Worm (Caenorhabditis elegans) whole organism, L4 larva: ENCODE results near the gene F10G7.10.
A peak's percentile ranks its signal among the peaks of the same experiment; 100 is the strongest.

Experiments
- F10B5.3 ChIP-seq: sonication (generic microtip); optimal IDR thresholded peaks from 2 replicates; lab custom pipeline; 2016; ENCODE audit warnings: mild to moderate bottlenecking, missing genetic modification characterization, missing compliant biosample characterization
- F49E8.2 ChIP-seq: sonication (generic microtip); optimal IDR thresholded peaks from 2 replicates; lab custom pipeline; 2016; ENCODE audit warnings: missing compliant biosample characterization, mild to moderate bottlenecking, missing genetic modification characterization, borderline replicate concordance
- T20F7.1 ChIP-seq: fragments of 200-800 bp; sonication (Bioruptor generic); optimal IDR thresholded peaks from 2 replicates; lab custom pipeline; 2018; ENCODE audit warnings: mild to moderate bottlenecking, missing genetic modification characterization, missing compliant biosample characterization
- Y105C5A.15 ChIP-seq: fragments of 200-800 bp; sonication (Bioruptor generic); IDR thresholded peaks from 2 replicates; pipeline ENCODE4 v1.3.6; 2022; ENCODE audit warnings: missing genetic modification characterization, missing compliant biosample characterization
- Y75B8A.6 ChIP-seq: fragments of 200-800 bp; sonication (Bioruptor generic); IDR thresholded peaks from 2 replicates; pipeline ENCODE4 v1.3.6; 2022; ENCODE audit warnings: missing genetic modification reagents, missing genetic modification characterization, missing compliant biosample characterization
- ZK546.5 ChIP-seq, 2 experiments: sonication (generic microtip); optimal IDR thresholded peaks; 2 replicates each; lab custom pipeline; 2017; ENCODE audit warnings: missing biosample characterization in 2 of 2, missing genetic modification characterization in 2 of 2
- aha-1 ChIP-seq: fragments of 150-350 bp; peaks from one replicate; lab custom pipeline; 2014; ENCODE audit warnings: missing biosample characterization, missing genetic modification characterization
- ama-1 ChIP-seq: fragments of 150-350 bp; optimal IDR thresholded peaks from 2 replicates; lab custom pipeline; 2014; ENCODE audit warnings: inconsistent platforms, mixed read lengths
- ceh-20 ChIP-seq: fragments of 200-800 bp; sonication (Bioruptor generic); IDR thresholded peaks from 2 replicates; pipeline ENCODE4 v1.3.6; 2022; ENCODE audit warnings: missing genetic modification reagents, missing genetic modification characterization, missing compliant biosample characterization
- ceh-44 ChIP-seq: fragments of 200-800 bp; sonication (Bioruptor generic); IDR thresholded peaks from 2 replicates; pipeline ENCODE4 v1.3.6; 2022; ENCODE audit warnings: missing genetic modification reagents, missing genetic modification characterization, missing compliant biosample characterization
- ceh-62 ChIP-seq: sonication (generic microtip); optimal IDR thresholded peaks from 2 replicates; lab custom pipeline; 2017; ENCODE audit warnings: missing biosample characterization, missing genetic modification characterization
- ceh-82 ChIP-seq: sonication (generic microtip); optimal IDR thresholded peaks from 2 replicates; lab custom pipeline; 2017; ENCODE audit warnings: missing biosample characterization, missing genetic modification characterization
- ces-1 ChIP-seq: fragments of 150-350 bp; sonication (generic microtip); optimal IDR thresholded peaks from 4 replicates; lab custom pipeline; 2014; ENCODE audit warnings: missing biosample characterization, missing genetic modification reagents, missing genetic modification characterization
- daf-16 ChIP-seq, 3 experiments: sonication (generic microtip); optimal IDR thresholded peaks; 2 replicates each; lab custom pipeline; 2016 to 2017; ENCODE audit warnings: missing genetic modification characterization in 3 of 3, missing genetic modification reagents in 3 of 3, mild to moderate bottlenecking in 2 of 3, missing compliant biosample characterization in 2 of 3, missing biosample characterization in 1 of 3, moderate library complexity in 1 of 3
- dmd-6 ChIP-seq: fragments of 200-800 bp; sonication (Bioruptor generic); IDR thresholded peaks from 2 replicates; pipeline ENCODE4 v1.3.6; 2022; ENCODE audit warnings: missing genetic modification reagents, missing genetic modification characterization, missing compliant biosample characterization
- dmd-9 ChIP-seq: fragments of 200-800 bp; sonication (Bioruptor generic); IDR thresholded peaks from 2 replicates; pipeline ENCODE4 v1.3.6; 2022; ENCODE audit warnings: missing genetic modification reagents, missing genetic modification characterization, missing compliant biosample characterization
- fos-1 ChIP-seq: fragments of 150-350 bp; optimal IDR thresholded peaks from 2 replicates; lab custom pipeline; 2014; ENCODE audit warnings: missing biosample characterization, missing genetic modification characterization
- gei-8 ChIP-seq: fragments of 200-800 bp; sonication (Bioruptor generic); optimal IDR thresholded peaks from 2 replicates; lab custom pipeline; 2018; ENCODE audit warnings: mild to moderate bottlenecking, missing genetic modification characterization, missing compliant biosample characterization
- hif-1 ChIP-seq, 2 experiments: sonication (generic microtip); optimal IDR thresholded peaks; 2 replicates each; lab custom pipeline; 2016 to 2017; ENCODE audit warnings: missing compliant biosample characterization in 2 of 2, missing genetic modification characterization in 2 of 2, missing genetic modification reagents in 2 of 2, missing genotype in 2 of 2, mild to moderate bottlenecking in 1 of 2
- hlh-30 ChIP-seq: sonication (generic microtip); optimal IDR thresholded peaks from 2 replicates; lab custom pipeline; 2017; ENCODE audit warnings: antibody characterized with exemption, mild to moderate bottlenecking, missing genetic modification characterization, missing compliant biosample characterization; ENCODE audit not compliant: insufficient read depth
- hmg-1.1 ChIP-seq: fragments of 200-800 bp; sonication (Bioruptor generic); IDR thresholded peaks from 2 replicates; pipeline ENCODE4 v1.3.6; 2022; ENCODE audit warnings: missing genetic modification reagents, missing genetic modification characterization, missing compliant biosample characterization
- lin-15B ChIP-seq: fragments of 150-350 bp; sonication (generic microtip); optimal IDR thresholded peaks from 3 replicates; lab custom pipeline; 2014; ENCODE audit warnings: missing biosample characterization, missing genetic modification characterization
- lin-29 ChIP-seq: fragments of 200-800 bp; sonication (Bioruptor generic); IDR thresholded peaks from 2 replicates; pipeline ENCODE4 v1.3.6; 2022; ENCODE audit warnings: missing genetic modification reagents, missing genetic modification characterization, missing compliant biosample characterization
- lin-38 ChIP-seq: fragments of 200-800 bp; sonication (Bioruptor generic); IDR thresholded peaks from 2 replicates; pipeline ENCODE4 v1.3.6; 2022; ENCODE audit warnings: missing genetic modification reagents, missing genetic modification characterization, missing compliant biosample characterization
- lin-39 ChIP-seq: fragments of 150-350 bp; optimal IDR thresholded peaks from 2 replicates; lab custom pipeline; 2014; ENCODE audit warnings: missing biosample characterization, missing genetic modification reagents, missing genetic modification characterization
- mep-1 ChIP-seq: fragments of 150-350 bp; sonication (generic microtip); optimal IDR thresholded peaks from 3 replicates; lab custom pipeline; 2014; ENCODE audit warnings: missing biosample characterization, missing genetic modification characterization
- mes-2 ChIP-seq: sonication (generic microtip); optimal IDR thresholded peaks from 2 replicates; lab custom pipeline; 2016; ENCODE audit warnings: missing genotype, mild to moderate bottlenecking, missing genetic modification characterization, missing compliant biosample characterization; ENCODE audit not compliant: poor library complexity, severe bottlenecking
- nhr-10 ChIP-seq: fragments of 150-350 bp; optimal IDR thresholded peaks from 2 replicates; lab custom pipeline; 2014; ENCODE audit warnings: missing biosample characterization, missing genetic modification characterization
- nhr-102 ChIP-seq: sonication (generic microtip); optimal IDR thresholded peaks from 2 replicates; lab custom pipeline; 2016; ENCODE audit warnings: mild to moderate bottlenecking, missing genetic modification characterization, moderate library complexity, missing compliant biosample characterization
- nhr-11 ChIP-seq: fragments of 150-350 bp; optimal IDR thresholded peaks from 2 replicates; lab custom pipeline; 2014; ENCODE audit warnings: missing biosample characterization, missing genetic modification characterization
- nhr-111 ChIP-seq: fragments of 200-800 bp; sonication (Bioruptor generic); optimal IDR thresholded peaks from 2 replicates; lab custom pipeline; 2018; ENCODE audit warnings: mild to moderate bottlenecking, missing genetic modification characterization, missing compliant biosample characterization
- nhr-237 ChIP-seq: sonication (generic microtip); optimal IDR thresholded peaks from 2 replicates; lab custom pipeline; 2017; ENCODE audit warnings: missing biosample characterization, missing genetic modification characterization
- nhr-28 ChIP-seq: fragments of 150-350 bp; optimal IDR thresholded peaks from 2 replicates; lab custom pipeline; 2014; ENCODE audit warnings: missing biosample characterization, missing genetic modification characterization
- nhr-42 ChIP-seq: fragments of 200-800 bp; sonication (Bioruptor generic); IDR thresholded peaks from 2 replicates; pipeline ENCODE4 v1.3.6; 2022; ENCODE audit warnings: missing genetic modification characterization, missing compliant biosample characterization
- nhr-76 ChIP-seq: fragments of 150-350 bp; optimal IDR thresholded peaks from 2 replicates; lab custom pipeline; 2014; ENCODE audit warnings: missing biosample characterization, missing genetic modification characterization
- nhr-77 ChIP-seq: fragments of 150-350 bp; optimal IDR thresholded peaks from 2 replicates; lab custom pipeline; 2014; ENCODE audit warnings: missing biosample characterization, missing genetic modification characterization
- pha-4 ChIP-seq, 2 experiments: fragments of 150-350 bp in 1 of 2; fragments of 200-800 bp in 1 of 2; sonication (Bioruptor generic) in 1 of 2; IDR thresholded peaks in 1 of 2; optimal IDR thresholded peaks in 1 of 2; 2 replicates each; pipeline versions ENCODE4 v1.3.6 to Lab custom; 2014 to 2022; ENCODE audit warnings: missing genetic modification characterization in 2 of 2, missing genetic modification reagents in 2 of 2, missing biosample characterization in 1 of 2, missing compliant biosample characterization in 1 of 2
- pqm-1 ChIP-seq: sonication (generic microtip); optimal IDR thresholded peaks from 2 replicates; lab custom pipeline; 2017; ENCODE audit warnings: missing biosample characterization, missing genetic modification characterization
- rbr-2 ChIP-seq: sonication (generic microtip); optimal IDR thresholded peaks from 2 replicates; lab custom pipeline; 2016; ENCODE audit warnings: missing genotype, missing genetic modification characterization, missing compliant biosample characterization
- saeg-2 ChIP-seq: fragments of 200-800 bp; sonication (Bioruptor generic); IDR thresholded peaks from 2 replicates; pipeline ENCODE4 v1.3.6; 2022; ENCODE audit warnings: missing genetic modification reagents, missing genetic modification characterization, missing compliant biosample characterization
- skn-1 ChIP-seq: fragments of 150-350 bp; optimal IDR thresholded peaks from 2 replicates; lab custom pipeline; 2014; ENCODE audit warnings: missing biosample characterization, missing genetic modification characterization
- snpc-1.2 ChIP-seq: fragments of 200-800 bp; sonication (Bioruptor generic); IDR thresholded peaks from 2 replicates; pipeline ENCODE4 v1.3.6; 2022; ENCODE audit warnings: missing genetic modification reagents, missing genetic modification characterization, missing compliant biosample characterization
- snpc-4 ChIP-seq: fragments of 150-350 bp; optimal IDR thresholded peaks from 2 replicates; lab custom pipeline; 2014; ENCODE audit warnings: missing biosample characterization, missing genetic modification characterization
- spr-1 ChIP-seq: sonication (generic microtip); optimal IDR thresholded peaks from 2 replicates; lab custom pipeline; 2016; ENCODE audit warnings: mild to moderate bottlenecking, missing genetic modification characterization, missing compliant biosample characterization
- tra-1 ChIP-seq: fragments of 200-800 bp; sonication (Bioruptor generic); IDR thresholded peaks from 2 replicates; pipeline ENCODE4 v1.3.6; 2022; ENCODE audit warnings: missing genetic modification reagents, missing genetic modification characterization, missing compliant biosample characterization
- unc-130 ChIP-seq: sonication (generic microtip); optimal IDR thresholded peaks from 2 replicates; lab custom pipeline; 2016; ENCODE audit warnings: missing genetic modification reagents, missing genetic modification characterization, missing compliant biosample characterization
- unc-39 ChIP-seq: sonication (generic microtip); optimal IDR thresholded peaks from 2 replicates; lab custom pipeline; 2017; ENCODE audit warnings: missing biosample characterization, missing genetic modification characterization
- unc-62 ChIP-seq, 3 experiments: fragments of 150-350 bp in 1 of 3; sonication (generic microtip); optimal IDR thresholded peaks in 2 of 3; peaks in 1 of 3; 1 replicate in 1 of 3; 2 replicates in 2 of 3; lab custom pipeline; 2014 to 2017; ENCODE audit warnings: missing biosample characterization in 3 of 3, missing genetic modification characterization in 3 of 3, missing genetic modification reagents in 3 of 3, missing genotype in 1 of 3
- vab-7 ChIP-seq: fragments of 200-800 bp; sonication (Bioruptor generic); IDR thresholded peaks from 2 replicates; pipeline ENCODE4 v1.3.6; 2022; ENCODE audit warnings: missing genetic modification reagents, missing genetic modification characterization, missing compliant biosample characterization
- zip-11 ChIP-seq: fragments of 200-800 bp; sonication (Bioruptor generic); IDR thresholded peaks from 2 replicates; pipeline ENCODE4 v1.3.6; 2022; ENCODE audit warnings: missing genetic modification characterization, missing compliant biosample characterization
- ztf-11 ChIP-seq: fragments of 150-350 bp; optimal IDR thresholded peaks from 2 replicates; lab custom pipeline; 2014; ENCODE audit warnings: missing biosample characterization, missing genetic modification characterization

Gene F10G7.10

DNA sequence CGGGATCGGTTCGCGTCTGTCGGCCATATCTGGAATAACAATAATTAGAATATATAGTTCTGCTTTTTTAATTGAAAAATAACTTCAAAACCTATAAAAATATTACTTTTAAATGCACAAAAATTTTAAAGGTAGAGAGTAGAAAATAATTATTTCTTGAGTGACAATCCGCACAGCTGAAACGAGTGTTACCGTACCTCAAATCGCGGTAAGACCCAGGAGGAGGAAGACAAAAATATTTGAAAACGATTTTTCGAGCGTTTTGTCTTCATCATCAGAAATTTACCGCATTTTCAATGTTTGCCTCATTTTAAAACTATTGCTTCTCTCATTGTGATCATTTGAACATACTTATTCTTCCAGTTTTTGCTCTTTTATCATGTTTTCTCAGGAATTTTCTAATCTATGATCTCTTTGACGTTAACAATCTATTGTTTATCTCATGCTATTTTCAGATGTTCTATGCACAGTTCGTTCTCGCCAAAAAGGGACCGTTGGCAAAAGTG is 27.7 kb downstream of the F10G7.10 start, which contains the start of the genes rpn-5 and scc-1 (continued):
- TF ChIP-seq nhr-28 (tag; lab: Kevin White, UChicago) (peak; percentile 31), skn-1 (tag; lab: Kevin White, UChicago) (no peak), pha-4 (GFP tag; IDR thresholded peaks at IDR 0.05; lab: Robert Waterston, UW) (no peak), pha-4 (tag; optimal IDR thresholded peaks at IDR 0.05; lab: Kevin White, UChicago) (no peak), rbr-2 (tag; lab: Kevin White, UChicago) (peak; percentile 33), dmd-9 (GFP tag; lab: Robert Waterston, UW) (no peak), T20F7.1 (no peak), tra-1 (GFP tag; lab: Robert Waterston, UW) (no peak), Y75B8A.6 (no peak), nhr-111 (no peak), unc-130 (GFP tag; lab: Kevin White, UChicago) (no peak), hif-1 (tag; optimal IDR thresholded peaks at IDR 0.05; lab: Kevin White, UChicago) (peak in 1 of 2 experiments; percentile 22), ceh-62 (no peak), lin-15B (no peak), ztf-11 (tag; lab: Kevin White, UChicago) (no peak), nhr-42 (GFP tag; lab: Robert Waterston, UW) (no peak), nhr-76 (tag; lab: Kevin White, UChicago) (no peak), unc-62 (GFP tag; optimal IDR thresholded peaks at IDR 0.05 in 1 of 2; lab: Kevin White, UChicago) (peak in 1 of 2 experiments; percentile 83), unc-62 (tag; optimal IDR thresholded peaks at IDR 0.05; lab: Kevin White, UChicago) (no peak), lin-39 (no peak), snpc-4 (tag; lab: Kevin White, UChicago) (no peak), snpc-1.2 (GFP tag; lab: Robert Waterston, UW) (no peak), lin-29 (GFP tag; lab: Robert Waterston, UW) (no peak), gei-8 (no peak), lin-38 (GFP tag; lab: Robert Waterston, UW) (peak; percentile 71), zip-11 (no peak), daf-16 (GFP tag; optimal IDR thresholded peaks at IDR 0.05; lab: Kevin White, UChicago) (no peak), daf-16 (tag; optimal IDR thresholded peaks at IDR 0.05; lab: Kevin White, UChicago) (peak; percentile 62), Y105C5A.15 (GFP tag; lab: Robert Waterston, UW) (no peak), aha-1 (no peak), nhr-10 (no peak), fos-1 (tag; lab: Kevin White, UChicago) (no peak), nhr-11 (tag; lab: Kevin White, UChicago) (peak; percentile 54), nhr-77 (tag; lab: Kevin White, UChicago) (no peak), unc-39 (tag; lab: Kevin White, UChicago) (no peak), F10B5.3 (tag; lab: Kevin White, UChicago) (no peak), nhr-237 (tag; lab: Kevin White, UChicago) (no peak), pqm-1 (tag; lab: Kevin White, UChicago) (no peak), hmg-1.1 (GFP tag; lab: Robert Waterston, UW) (no peak), ceh-20 (no peak), ceh-82 (tag; lab: Kevin White, UChicago) (no peak), dmd-6 (no peak), F49E8.2 (tag; lab: Kevin White, UChicago) (no peak), saeg-2 (GFP tag; lab: Robert Waterston, UW) (no peak), spr-1 (tag; lab: Kevin White, UChicago) (no peak), hlh-30 (tag; lab: Kevin White, UChicago) (peak; percentile 63), ces-1 (GFP tag; lab: Kevin White, UChicago) (no peak), mes-2 (tag; lab: Kevin White, UChicago) (peak; percentile 73), ZK546.5 (tag; optimal IDR thresholded peaks at IDR 0.05; lab: Kevin White, UChicago) (peak in 1 of 2 experiments; percentile 36), vab-7 (GFP tag; lab: Robert Waterston, UW) (no peak), nhr-102 (tag; lab: Kevin White, UChicago) (peak; percentile 14), mep-1 (tag; lab: Kevin White, UChicago) (peak; percentile 67), ceh-44 (GFP tag; lab: Robert Waterston, UW) (no peak), ama-1 (lab: Kevin White, UChicago) (no peak)
